Fruit fly (Drosophila melanogaster) whole organism, wandering third instar larva: ENCODE measurements around the gene TwdlY.

Experiments used
- psq ChIP-seq: fragments of 200-800 bp; sonication (Bioruptor generic); optimal IDR thresholded peaks from 3 replicates; lab custom pipeline; 2017; ENCODE audit warnings: missing biosample characterization, mild to moderate bottlenecking, missing genetic modification characterization, moderate library complexity
- usp ChIP-seq: fragments of >200 bp; optimal IDR thresholded peaks from 2 replicates; lab custom pipeline; 2017; ENCODE audit warnings: missing biosample characterization, missing genetic modification characterization

- TF ChIP-seq psq (no peak), usp (GFP tag; lab: Kevin White, UChicago) (no peak)
Observed at dm6 chrX:16730791-16731190, 4.0 kb upstream of the TwdlY start, which contains the start of gene TwdlX.
